Fruit fly (Drosophila melanogaster): ENCODE measurements around the gene Sec24CD.
A peak's percentile ranks its signal among the peaks of the same experiment; 100 is the strongest.

DNA sequence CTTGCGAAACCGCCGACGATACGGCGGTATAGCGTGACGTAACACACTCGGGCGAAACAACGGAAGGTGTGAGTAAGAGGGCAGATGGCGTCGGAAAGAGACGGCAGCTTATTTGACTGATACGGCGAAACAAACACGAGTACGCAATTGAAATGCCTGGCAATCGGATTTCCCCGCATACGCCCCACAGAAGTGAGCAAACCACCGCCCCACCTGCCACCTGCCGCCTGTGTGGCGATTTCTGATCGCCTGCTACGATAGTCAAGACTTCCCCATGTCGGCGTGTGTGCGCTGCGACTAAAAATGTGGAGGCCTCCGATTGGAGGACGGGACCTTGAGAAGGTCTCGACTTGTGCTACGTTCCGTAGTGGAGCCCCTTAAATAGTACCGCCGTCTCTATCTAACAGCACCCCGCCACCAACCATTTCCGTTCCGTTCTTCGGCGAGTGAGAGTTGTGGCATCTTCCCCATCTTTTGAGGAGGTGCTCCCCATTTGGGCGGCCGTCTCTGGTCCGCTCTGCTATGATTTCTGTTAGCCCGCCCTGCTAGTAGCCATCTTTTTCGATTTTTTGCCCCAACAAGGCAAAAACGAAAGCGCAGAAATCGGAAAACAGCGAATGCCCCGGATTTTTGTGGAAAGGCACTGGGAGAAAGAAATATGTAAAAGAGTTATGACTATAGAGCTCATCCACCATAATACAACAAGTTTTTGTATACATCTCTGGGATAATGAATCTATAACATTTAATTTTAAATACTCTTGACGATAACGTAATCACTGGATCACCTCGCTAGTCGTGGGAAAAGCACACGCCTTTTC lies 37.8 kb downstream of the Sec24CD start:
- peak; percentile 31 for TF ChIP-seq CG8478 (optimal IDR thresholded peaks at IDR 0.05)
- no peak for TF ChIP-seq CTCF (optimal IDR thresholded peaks at IDR 0.05)

All from S2 (cell line).